Fruit fly (Drosophila melanogaster): Measurements from ENCODE around the gene CG42728.

dm6 chr3L:15530071-15530470, 2.1 kb upstream of the CG42728 start:
- TF ChIP-seq usp (GFP tag; optimal IDR thresholded peaks at IDR 0.05) = no peak
- no peak for TF ChIP-seq Dll (optimal IDR thresholded peaks at IDR 0.05)
- TF ChIP-seq psq (optimal IDR thresholded peaks at IDR 0.05) = no peak

Measured in whole organism.